Worm (Caenorhabditis elegans) whole organism, L2 larva: ENCODE data around the gene metl-18.

Experiments
- C34F6.9 ChIP-seq: fragments of 150-350 bp; optimal IDR thresholded peaks from 2 replicates; lab custom pipeline; 2014; ENCODE audit warnings: missing biosample characterization, missing genetic modification characterization
- F13H6.1 ChIP-seq: sonication (generic microtip); optimal IDR thresholded peaks from 2 replicates; lab custom pipeline; 2016; ENCODE audit warnings: missing genetic modification characterization, missing compliant biosample characterization
- ZK546.5 ChIP-seq: sonication (generic microtip); optimal IDR thresholded peaks from 2 replicates; lab custom pipeline; 2017; ENCODE audit warnings: missing biosample characterization, missing genetic modification characterization
- alr-1 ChIP-seq: fragments of 150-350 bp; optimal IDR thresholded peaks from 2 replicates; lab custom pipeline; 2014; ENCODE audit warnings: missing biosample characterization, missing genetic modification characterization
- aly-2 ChIP-seq: fragments of 150-350 bp; optimal IDR thresholded peaks from 2 replicates; lab custom pipeline; 2014; ENCODE audit warnings: missing biosample characterization, missing genetic modification characterization
- ama-1 ChIP-seq: fragments of 150-350 bp; optimal IDR thresholded peaks from 2 replicates; lab custom pipeline; 2018; ENCODE audit warnings: inconsistent platforms
- ceh-16 ChIP-seq: fragments of 150-350 bp; optimal IDR thresholded peaks from 2 replicates; lab custom pipeline; 2014; ENCODE audit warnings: missing biosample characterization, missing genetic modification characterization
- ceh-82 ChIP-seq: fragments of 150-350 bp; optimal IDR thresholded peaks from 2 replicates; lab custom pipeline; 2014; ENCODE audit warnings: missing biosample characterization, missing genetic modification characterization
- crh-2 ChIP-seq: sonication (generic microtip); optimal IDR thresholded peaks from 2 replicates; lab custom pipeline; 2017; ENCODE audit warnings: missing biosample characterization, missing genetic modification characterization
- dmd-4 ChIP-seq: sonication (generic microtip); optimal IDR thresholded peaks from 2 replicates; lab custom pipeline; 2017; ENCODE audit warnings: missing biosample characterization, missing genetic modification characterization
- elt-1 ChIP-seq: fragments of 150-350 bp; optimal IDR thresholded peaks from 2 replicates; lab custom pipeline; 2014; ENCODE audit warnings: missing biosample characterization, missing genetic modification characterization
- elt-3 ChIP-seq: sonication (generic microtip); optimal IDR thresholded peaks from 2 replicates; lab custom pipeline; 2017; ENCODE audit warnings: missing biosample characterization, missing genetic modification characterization
- fos-1 ChIP-seq: fragments of 150-350 bp; optimal IDR thresholded peaks from 2 replicates; lab custom pipeline; 2014; ENCODE audit warnings: missing biosample characterization, missing genetic modification characterization
- gmeb-1 ChIP-seq: fragments of 150-350 bp; optimal IDR thresholded peaks from 2 replicates; lab custom pipeline; 2014; ENCODE audit warnings: missing biosample characterization, missing genetic modification characterization
- lin-11 ChIP-seq: fragments of 150-350 bp; sonication (generic microtip); optimal IDR thresholded peaks from 2 replicates; lab custom pipeline; 2014; ENCODE audit warnings: missing biosample characterization, missing genetic modification characterization, inconsistent platforms, mixed read lengths
- lin-13 ChIP-seq: fragments of 150-350 bp; optimal IDR thresholded peaks from 2 replicates; lab custom pipeline; 2014; ENCODE audit warnings: missing biosample characterization, missing genetic modification reagents, missing genetic modification characterization
- lin-39 ChIP-seq: fragments of 150-350 bp; optimal IDR thresholded peaks from 2 replicates; lab custom pipeline; 2014; ENCODE audit warnings: missing biosample characterization, missing genetic modification reagents, missing genetic modification characterization
- lsy-2 ChIP-seq, 2 experiments: fragments of 150-350 bp in 1 of 2; sonication (generic microtip) in 1 of 2; optimal IDR thresholded peaks; 2 replicates each; lab custom pipeline; 2014 to 2017; ENCODE audit warnings: missing biosample characterization in 2 of 2, missing genetic modification characterization in 2 of 2
- mab-5 ChIP-seq: fragments of 150-350 bp; optimal IDR thresholded peaks from 2 replicates; lab custom pipeline; 2014; ENCODE audit warnings: missing biosample characterization, missing genetic modification characterization
- mbf-1 ChIP-seq: sonication (generic microtip); optimal IDR thresholded peaks from 2 replicates; lab custom pipeline; 2017; ENCODE audit warnings: missing biosample characterization, missing genetic modification characterization
- mdl-1 ChIP-seq, 2 experiments: fragments of 150-350 bp in 1 of 2; sonication (generic microtip) in 1 of 2; optimal IDR thresholded peaks; 2 replicates each; lab custom pipeline; 2017; ENCODE audit warnings: missing biosample characterization in 2 of 2, missing genetic modification characterization in 2 of 2
- nhr-11 ChIP-seq: fragments of 150-350 bp; optimal IDR thresholded peaks from 2 replicates; lab custom pipeline; 2014; ENCODE audit warnings: missing biosample characterization, missing genetic modification characterization
- nhr-12 ChIP-seq: fragments of 150-350 bp; optimal IDR thresholded peaks from 2 replicates; lab custom pipeline; 2014; ENCODE audit warnings: missing biosample characterization, missing genetic modification characterization
- nhr-129 ChIP-seq: fragments of 150-350 bp; optimal IDR thresholded peaks from 2 replicates; lab custom pipeline; 2014; ENCODE audit warnings: missing biosample characterization, missing genetic modification characterization
- nhr-21 ChIP-seq: fragments of 150-350 bp; optimal IDR thresholded peaks from 2 replicates; lab custom pipeline; 2014; ENCODE audit warnings: missing biosample characterization, missing genetic modification characterization
- nhr-23 ChIP-seq: fragments of 150-350 bp; optimal IDR thresholded peaks from 2 replicates; lab custom pipeline; 2014; ENCODE audit warnings: missing biosample characterization, missing genetic modification reagents, missing genetic modification characterization
- nhr-6 ChIP-seq: fragments of 150-350 bp; optimal IDR thresholded peaks from 2 replicates; lab custom pipeline; 2014; ENCODE audit warnings: missing biosample characterization, missing genetic modification characterization
- nhr-77 ChIP-seq: fragments of 150-350 bp; optimal IDR thresholded peaks from 2 replicates; lab custom pipeline; 2014; ENCODE audit warnings: missing biosample characterization, missing genetic modification characterization
- sem-4 ChIP-seq: fragments of 150-350 bp; optimal IDR thresholded peaks from 2 replicates; lab custom pipeline; 2014; ENCODE audit warnings: missing biosample characterization, missing genetic modification reagents, missing genetic modification characterization
- skn-1 ChIP-seq: sonication (generic microtip); optimal IDR thresholded peaks from 2 replicates; lab custom pipeline; 2017; ENCODE audit warnings: missing biosample characterization, missing genetic modification characterization
- sma-3 ChIP-seq: sonication (generic microtip); optimal IDR thresholded peaks from 2 replicates; lab custom pipeline; 2016; ENCODE audit warnings: missing genetic modification reagents, missing genetic modification characterization, missing compliant biosample characterization
- snpc-4 ChIP-seq: fragments of 150-350 bp; optimal IDR thresholded peaks from 2 replicates; lab custom pipeline; 2014; ENCODE audit warnings: missing biosample characterization, missing genetic modification characterization
- unc-55 ChIP-seq: fragments of 150-350 bp; sonication (generic microtip); optimal IDR thresholded peaks from 3 replicates; lab custom pipeline; 2014; ENCODE audit warnings: missing biosample characterization, missing genetic modification reagents, missing genetic modification characterization
- unc-62 ChIP-seq: fragments of 150-350 bp; optimal IDR thresholded peaks from 2 replicates; lab custom pipeline; 2014; ENCODE audit warnings: missing biosample characterization, missing genetic modification reagents, missing genetic modification characterization
- zag-1 ChIP-seq: fragments of 150-350 bp; optimal IDR thresholded peaks from 2 replicates; lab custom pipeline; 2014; ENCODE audit warnings: missing biosample characterization, missing genetic modification characterization
- ztf-1 ChIP-seq: fragments of 200-800 bp; sonication (Bioruptor generic); conservative IDR thresholded peaks from 2 replicates; pipeline ENCODE4 v1.3.6; 2022; ENCODE audit warnings: missing genetic modification characterization, missing compliant biosample characterization
- ztf-11 ChIP-seq: sonication (generic microtip); optimal IDR thresholded peaks from 2 replicates; lab custom pipeline; 2017; ENCODE audit warnings: missing biosample characterization, missing genetic modification characterization
- ztf-4 ChIP-seq: fragments of 150-350 bp; optimal IDR thresholded peaks from 2 replicates; lab custom pipeline; 2014; ENCODE audit warnings: missing biosample characterization, missing genetic modification characterization

metl-18 gene

DNA sequence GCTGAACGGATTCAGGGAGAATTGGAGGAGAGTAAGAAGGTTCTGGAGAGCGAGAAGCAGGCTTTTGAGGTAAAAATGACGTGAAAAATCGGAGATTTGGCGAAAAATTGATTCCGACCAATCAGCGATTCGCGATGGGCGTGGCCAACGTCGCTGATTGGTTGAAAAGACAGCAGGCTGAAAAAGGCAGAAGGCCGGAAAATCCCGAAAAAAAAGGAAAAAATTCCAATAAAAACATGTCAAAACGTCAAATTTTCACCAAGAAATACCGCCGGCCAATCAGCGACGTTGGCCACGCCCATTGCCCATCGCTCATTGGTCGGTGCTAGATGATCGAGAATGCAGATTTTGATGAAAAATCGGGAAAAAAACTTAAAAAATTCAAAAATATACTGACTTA lies 8.1 kb upstream of the metl-18 start:
- TF ChIP-seq ztf-4 (tag; lab: Kevin White, UChicago) (no peak), dmd-4 (no peak), aly-2 (no peak), lin-13 (no peak), ZK546.5 (tag; lab: Kevin White, UChicago) (no peak), F13H6.1 (tag; lab: Kevin White, UChicago) (no peak), snpc-4 (tag; lab: Kevin White, UChicago) (no peak), nhr-12 (tag; lab: Kevin White, UChicago) (no peak), skn-1 (tag; lab: Kevin White, UChicago) (no peak)

DNA sequence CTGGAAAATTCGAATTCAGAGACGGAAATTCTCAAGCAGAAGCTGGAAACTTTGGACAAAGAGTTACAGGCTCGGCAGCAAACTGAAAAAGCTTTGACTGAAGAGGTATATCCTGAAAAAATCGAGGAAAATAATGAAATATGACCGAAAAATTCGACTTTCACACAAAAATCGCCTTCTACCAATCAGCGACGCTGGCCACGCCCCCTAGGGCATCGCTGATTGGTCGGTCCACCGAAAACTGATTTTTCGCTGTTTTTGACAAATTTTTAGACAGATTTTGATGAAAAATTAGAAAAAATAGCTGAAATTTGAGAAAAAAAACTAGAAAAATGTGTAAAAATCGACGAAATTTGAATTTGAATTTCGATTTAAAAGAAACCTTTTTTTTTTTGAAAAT lies 6.6 kb upstream of the metl-18 start:
- TF ChIP-seq ama-1 (lab: Kevin White, UChicago) (no peak), gmeb-1 (tag; lab: Kevin White, UChicago) (no peak), C34F6.9 (tag; lab: Kevin White, UChicago) (no peak), fos-1 (tag; lab: Kevin White, UChicago) (no peak), snpc-4 (tag; lab: Kevin White, UChicago) (no peak), elt-1 (tag; lab: Kevin White, UChicago) (no peak), aly-2 (no peak), skn-1 (tag; lab: Kevin White, UChicago) (no peak), ztf-11 (no peak), dmd-4 (no peak)

DNA sequence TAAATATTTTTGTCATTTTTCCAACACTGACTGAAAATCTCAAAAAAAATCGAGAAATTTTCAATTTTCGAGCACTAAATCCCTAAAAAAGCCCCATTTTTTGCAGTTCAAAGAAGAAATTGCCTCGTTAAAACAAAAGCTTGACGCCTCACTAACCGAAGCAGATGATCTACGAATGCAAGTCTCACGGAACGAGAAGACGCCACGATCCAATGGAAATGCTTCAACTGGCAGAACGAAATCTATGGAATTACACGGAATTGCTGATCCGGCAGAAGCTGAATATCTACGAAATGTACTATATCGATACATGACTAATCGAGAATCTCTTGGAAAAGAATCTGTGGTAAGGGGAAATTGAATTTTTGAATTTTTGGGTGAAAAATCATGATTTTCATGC lies 1.6 kb upstream of the metl-18 start:
- no peak for TF ChIP-seq lin-11 (tag; lab: Kevin White, UChicago)
- TF ChIP-seq nhr-6 (tag; lab: Kevin White, UChicago), result no peak
- TF ChIP-seq nhr-23 (tag; lab: Kevin White, UChicago), result no peak
- no peak for TF ChIP-seq alr-1 (tag; lab: Kevin White, UChicago)
- TF ChIP-seq crh-2, result no peak
- no peak for TF ChIP-seq mdl-1 (tag; optimal IDR thresholded peaks at IDR 0.05; lab: Kevin White, UChicago)
- no peak for TF ChIP-seq nhr-21 (tag; lab: Kevin White, UChicago)
- TF ChIP-seq, all 48 proteins: peak for 0

DNA sequence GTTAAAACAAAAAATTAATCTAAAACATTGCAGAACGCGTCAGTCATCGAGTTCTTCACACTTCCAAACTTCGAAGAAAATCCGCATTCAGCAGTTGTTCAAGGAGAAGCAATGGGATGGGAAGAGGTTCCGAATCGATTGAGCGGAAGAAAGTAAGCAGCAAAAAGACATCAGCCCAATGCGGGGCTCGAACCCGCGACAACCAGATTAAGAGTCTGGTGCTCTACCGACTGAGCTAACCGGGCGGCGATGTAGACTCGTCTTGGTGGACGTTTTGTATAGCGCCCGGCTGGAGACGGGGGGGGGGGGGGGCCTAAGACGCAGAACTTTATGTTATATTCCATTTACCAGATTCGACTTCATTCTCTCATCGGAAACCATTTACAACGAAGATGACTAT lies 1.2 kb downstream of the metl-18 start:
- TF ChIP-seq lin-13 (no peak), lin-39 (tag; lab: Kevin White, UChicago) (no peak), skn-1 (tag; lab: Kevin White, UChicago) (no peak), nhr-12 (tag; lab: Kevin White, UChicago) (no peak), ceh-82 (tag; lab: Kevin White, UChicago) (no peak), unc-62 (GFP tag; lab: Kevin White, UChicago) (no peak), ztf-4 (tag; lab: Kevin White, UChicago) (no peak), fos-1 (tag; lab: Kevin White, UChicago) (no peak), nhr-11 (tag; lab: Kevin White, UChicago) (no peak), sma-3 (GFP tag; lab: Kevin White, UChicago) (no peak), snpc-4 (tag; lab: Kevin White, UChicago) (no peak)

DNA sequence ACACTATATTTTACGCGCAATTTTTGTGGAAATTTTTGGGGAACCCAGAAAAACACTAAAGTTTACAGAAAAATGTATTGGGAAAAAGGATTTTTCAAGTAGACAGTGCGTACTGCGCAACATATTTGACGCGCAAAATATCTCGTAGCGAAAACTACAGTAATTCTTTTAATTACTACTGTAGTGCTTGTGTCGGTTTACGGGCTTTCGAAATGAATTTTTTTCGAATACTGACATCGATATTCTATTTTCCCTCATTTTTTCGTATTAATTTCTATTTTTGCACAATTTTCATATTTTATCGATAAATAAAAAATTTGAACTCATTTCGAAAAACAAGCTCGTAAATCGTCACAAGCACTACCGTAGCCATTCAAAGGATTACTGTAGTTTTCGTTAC lies 3.0 kb downstream of the metl-18 start:
- TF ChIP-seq unc-55 (GFP tag; lab: Kevin White, UChicago) (no peak), sem-4 (no peak), mab-5 (no peak), mbf-1 (tag; lab: Kevin White, UChicago) (no peak), skn-1 (tag; lab: Kevin White, UChicago) (no peak), nhr-129 (tag; lab: Kevin White, UChicago) (no peak), lsy-2 (tag; optimal IDR thresholded peaks at IDR 0.05; lab: Kevin White, UChicago) (no peak), ztf-11 (no peak), nhr-21 (tag; lab: Kevin White, UChicago) (no peak)
- TF ChIP-seq, all 48 proteins: peak for 0

DNA sequence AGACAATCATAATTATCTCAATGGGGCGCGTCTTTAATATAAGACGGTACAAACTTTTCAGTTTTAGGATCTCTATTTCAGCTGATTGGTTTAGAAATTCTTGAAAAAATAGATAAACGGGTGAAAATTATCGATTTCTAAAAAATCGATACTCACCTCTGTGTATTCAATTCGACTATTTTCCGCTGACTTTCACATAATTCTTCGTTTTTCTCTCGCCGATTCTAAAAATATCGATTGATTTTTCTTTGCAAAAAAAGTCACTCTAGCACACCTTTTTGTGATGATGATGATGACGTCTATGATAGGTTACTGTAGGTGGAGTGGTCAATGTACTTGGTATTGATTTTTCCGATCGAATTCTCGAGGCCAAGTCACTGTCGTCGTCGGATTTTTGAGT lies 4.2 kb downstream of the metl-18 start:
- TF ChIP-seq dmd-4, result no peak
- TF ChIP-seq ceh-16 (tag; lab: Kevin White, UChicago), result no peak
- no peak for TF ChIP-seq C34F6.9 (tag; lab: Kevin White, UChicago)
- no peak for TF ChIP-seq ztf-1 (GFP tag; lab: Robert Waterston, UW)
- TF ChIP-seq elt-1 (tag; lab: Kevin White, UChicago), result no peak
- no peak for TF ChIP-seq zag-1
- no peak for TF ChIP-seq lin-13
- TF ChIP-seq sma-3 (GFP tag; lab: Kevin White, UChicago), result no peak
- no peak for TF ChIP-seq nhr-21 (tag; lab: Kevin White, UChicago)
- no peak for TF ChIP-seq nhr-23 (tag; lab: Kevin White, UChicago)
- no peak for TF ChIP-seq nhr-11 (tag; lab: Kevin White, UChicago)
- TF ChIP-seq nhr-77 (tag; lab: Kevin White, UChicago), result no peak
- no peak for TF ChIP-seq lsy-2 (tag; optimal IDR thresholded peaks at IDR 0.05; lab: Kevin White, UChicago)
- no peak for TF ChIP-seq ceh-82 (tag; lab: Kevin White, UChicago)
- no peak for TF ChIP-seq unc-62 (GFP tag; lab: Kevin White, UChicago)
- TF ChIP-seq lin-39 (tag; lab: Kevin White, UChicago), result no peak
- TF ChIP-seq mbf-1 (tag; lab: Kevin White, UChicago), result no peak
- no peak for TF ChIP-seq elt-3
